Fruit fly (Drosophila melanogaster): ENCODE data around the gene RpL40.

DNA sequence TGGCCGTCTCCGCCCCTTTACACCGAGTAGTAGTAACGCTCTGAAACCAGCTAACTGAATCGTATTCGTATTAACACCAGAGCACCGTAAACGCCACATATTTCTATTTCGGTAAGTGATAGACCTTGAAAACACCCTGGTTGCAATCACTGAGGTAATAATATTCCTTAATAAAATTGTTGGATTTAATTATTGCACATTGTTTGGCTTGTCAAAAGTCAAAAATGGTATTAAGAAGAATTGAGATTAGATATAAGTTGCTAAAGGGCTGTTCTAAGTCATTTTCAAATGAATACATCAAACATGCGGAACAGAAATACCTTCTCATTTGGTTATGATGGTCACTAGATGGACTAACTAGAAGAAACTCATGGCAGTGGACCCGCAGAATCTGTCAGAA, 8.7 kb upstream of the RpL40 start:
- TF ChIP-seq kay (GFP tag; optimal IDR thresholded peaks at IDR 0.05) (no peak), knrl (GFP tag; IDR thresholded peaks at IDR 0.05; ENCODE audit: partially characterized antibody) (no peak), repo (GFP tag; optimal IDR thresholded peaks at IDR 0.05) (no peak), CG4617 (GFP tag; optimal IDR thresholded peaks at IDR 0.05; ENCODE audit: borderline replicate concordance) (no peak), Gug (GFP tag; IDR thresholded peaks at IDR 0.05) (no peak), Elba2 (GFP tag; optimal IDR thresholded peaks at IDR 0.05) (no peak), jing (GFP tag; optimal IDR thresholded peaks at IDR 0.05) (no peak), dan (GFP tag; IDR thresholded peaks at IDR 0.05) (no peak), jigr1 (GFP tag; IDR thresholded peaks at IDR 0.05) (no peak), CG8478 (optimal IDR thresholded peaks at IDR 0.05) (no peak), lov (optimal IDR thresholded peaks at IDR 0.05) (no peak), lov (GFP tag; IDR thresholded peaks at IDR 0.05) (no peak), CG11723 (GFP tag; optimal IDR thresholded peaks at IDR 0.05) (no peak), ems (GFP tag; optimal IDR thresholded peaks at IDR 0.05) (no peak), Stat92E (GFP tag; optimal IDR thresholded peaks at IDR 0.05) (no peak)

All from whole organism, embryonic.